Worm (Caenorhabditis elegans): ENCODE data around the gene ntc-1.

- TF ChIP-seq unc-62 (GFP tag; optimal IDR thresholded peaks at IDR 0.05 in 1 of 2) (no peak), unc-62 (tag; optimal IDR thresholded peaks at IDR 0.05) (no peak), lin-1 (GFP tag; IDR thresholded peaks at IDR 0.05) (no peak), F49E8.2 (tag; optimal IDR thresholded peaks at IDR 0.05; ENCODE audit: borderline replicate concordance) (no peak), ama-1 (optimal IDR thresholded peaks at IDR 0.05) (no peak), lin-39 (tag; optimal IDR thresholded peaks at IDR 0.05) (no peak), nhr-76 (tag; optimal IDR thresholded peaks at IDR 0.05) (no peak)
Measured at ce11 chrX:4901974-4902373, 36.1 kb downstream of the ntc-1 start.

Data from whole organism, L4 larva.